Fruit fly (Drosophila melanogaster) whole organism, embryonic: ENCODE results near the gene Jhbp16.
A peak's percentile ranks its signal among the peaks of the same experiment; 100 is the strongest.

ENCODE experiments used
- B-H1 ChIP-seq: fragments of 200-800 bp; sonication (Bioruptor generic); IDR thresholded peaks from 3 replicates; pipeline ENCODE4 v1.3.6; 2022; ENCODE audit warnings: missing biosample characterization, missing genetic modification characterization
- BtbVII ChIP-seq: fragments of 200-800 bp; sonication (Bioruptor generic); optimal IDR thresholded peaks from 3 replicates; lab custom pipeline; 2017; ENCODE audit warnings: missing biosample characterization, mild to moderate bottlenecking, missing genetic modification characterization
- CG10543 ChIP-seq: fragments of 200-800 bp; sonication (Bioruptor generic); optimal IDR thresholded peaks from 3 replicates; lab custom pipeline; 2017; ENCODE audit warnings: missing biosample characterization, mild to moderate bottlenecking, missing genetic modification characterization, moderate library complexity
- CG11504 ChIP-seq: fragments of 200-800 bp; sonication (Bioruptor generic); optimal IDR thresholded peaks from 3 replicates; lab custom pipeline; 2019; ENCODE audit warnings: missing biosample characterization, mild to moderate bottlenecking, missing genetic modification characterization, moderate library complexity
- CG13424 ChIP-seq: fragments of 200-800 bp; sonication (Bioruptor generic); optimal IDR thresholded peaks from 2 replicates; lab custom pipeline; 2019; ENCODE audit warnings: missing biosample characterization, mild to moderate bottlenecking, missing genetic modification characterization, moderate library complexity
- CG14860 ChIP-seq: fragments of 200-800 bp; sonication (Bioruptor generic); IDR thresholded peaks from 3 replicates; pipeline ENCODE4 v1.3.6; 2022; ENCODE audit warnings: missing biosample characterization, missing genetic modification characterization; ENCODE audit not compliant: partially characterized antibody
- CG1529 ChIP-seq: fragments of 200-800 bp; sonication (Bioruptor generic); optimal IDR thresholded peaks from 3 replicates; lab custom pipeline; 2018; ENCODE audit warnings: missing biosample characterization, missing genetic modification characterization
- CG15479 ChIP-seq: fragments of 200-800 bp; sonication (Bioruptor generic); optimal IDR thresholded peaks from 3 replicates; lab custom pipeline; 2019; ENCODE audit warnings: missing biosample characterization, mild to moderate bottlenecking, missing genetic modification characterization, moderate library complexity
- CG15696 ChIP-seq: fragments of 200-800 bp; sonication (Bioruptor generic); optimal IDR thresholded peaks from 2 replicates; lab custom pipeline; 2019; ENCODE audit warnings: missing biosample characterization, mild to moderate bottlenecking, missing genetic modification characterization, moderate library complexity
- CG1602 ChIP-seq: fragments of 200-800 bp; sonication (Bioruptor generic); optimal IDR thresholded peaks from 3 replicates; lab custom pipeline; 2016; ENCODE audit warnings: missing biosample characterization, missing genetic modification characterization
- CG16813 ChIP-seq: fragments of 200-800 bp; sonication (Bioruptor generic); IDR thresholded peaks from 3 replicates; pipeline ENCODE4 v1.3.6; 2022; ENCODE audit warnings: missing biosample characterization, missing genetic modification characterization; ENCODE audit not compliant: partially characterized antibody
- CG3838 ChIP-seq: fragments of 200-800 bp; sonication (Bioruptor generic); optimal IDR thresholded peaks from 3 replicates; lab custom pipeline; 2016; ENCODE audit warnings: missing biosample characterization, missing genetic modification characterization
- CG4282 ChIP-seq: fragments of 200-800 bp; sonication (Bioruptor generic); optimal IDR thresholded peaks from 2 replicates; lab custom pipeline; 2016; ENCODE audit warnings: missing biosample characterization, missing genetic modification characterization
- CG6254 ChIP-seq: fragments of 200-800 bp; sonication (Bioruptor generic); optimal IDR thresholded peaks from 3 replicates; lab custom pipeline; 2017; ENCODE audit warnings: mild to moderate bottlenecking, missing biosample characterization, missing genetic modification reagents, missing genetic modification characterization
- CG6791 ChIP-seq: fragments of 200-800 bp; sonication (Bioruptor generic); IDR thresholded peaks from 3 replicates; pipeline ENCODE4 v1.3.6; 2022; ENCODE audit warnings: missing biosample characterization, missing genetic modification characterization; ENCODE audit not compliant: partially characterized antibody
- CG7839 ChIP-seq: fragments of 200-800 bp; sonication (Bioruptor generic); optimal IDR thresholded peaks from 3 replicates; lab custom pipeline; 2018; ENCODE audit warnings: missing biosample characterization, mild to moderate bottlenecking, missing genetic modification characterization, moderate library complexity
- CG7987 ChIP-seq: fragments of 200-800 bp; sonication (Bioruptor generic); optimal IDR thresholded peaks from 2 replicates; lab custom pipeline; 2018; ENCODE audit warnings: missing biosample characterization, mild to moderate bottlenecking, missing genetic modification characterization, moderate library complexity
- CG8089 ChIP-seq: fragments of 200-800 bp; sonication (Bioruptor generic); optimal IDR thresholded peaks from 3 replicates; lab custom pipeline; 2016; ENCODE audit warnings: missing biosample characterization, missing genetic modification characterization
- CG8290 ChIP-seq, 3 experiments: fragments of 200-800 bp; sonication (Bioruptor generic); optimal IDR thresholded peaks; 2 replicates each; lab custom pipeline; 2016 to 2019; ENCODE audit warnings: missing biosample characterization in 3 of 3, missing genetic modification characterization in 3 of 3, mild to moderate bottlenecking in 2 of 3, moderate library complexity in 1 of 3
- CG8359 ChIP-seq: fragments of 200-800 bp; sonication (Bioruptor generic); optimal IDR thresholded peaks from 2 replicates; lab custom pipeline; 2017; ENCODE audit warnings: missing biosample characterization, mild to moderate bottlenecking, missing genetic modification characterization, borderline replicate concordance
- CTCF ChIP-seq: fragments of 200-800 bp; sonication (Bioruptor generic); optimal IDR thresholded peaks from 2 replicates; lab custom pipeline; 2017; ENCODE audit warnings: missing biosample characterization, mild to moderate bottlenecking, missing genetic modification characterization, moderate library complexity
- CoRest ChIP-seq: fragments of 200-800 bp; sonication (Bioruptor generic); optimal IDR thresholded peaks from 3 replicates; lab custom pipeline; 2018; ENCODE audit warnings: missing biosample characterization, mild to moderate bottlenecking, missing genetic modification characterization, moderate library complexity
- Dll ChIP-seq: fragments of 200-800 bp; sonication (Bioruptor generic); IDR thresholded peaks from 4 replicates; pipeline ENCODE4 v1.3.6; 2022; ENCODE audit warnings: missing biosample characterization, missing genetic modification characterization; ENCODE audit not compliant: partially characterized antibody
- HLH4C ChIP-seq: fragments of 200-800 bp; sonication (Bioruptor generic); IDR thresholded peaks from 3 replicates; pipeline ENCODE4 v1.3.6; 2022; ENCODE audit warnings: missing biosample characterization, missing genetic modification characterization; ENCODE audit not compliant: partially characterized antibody
- HmgZ ChIP-seq: fragments of 200-800 bp; sonication (Bioruptor generic); optimal IDR thresholded peaks from 2 replicates; lab custom pipeline; 2018; ENCODE audit warnings: missing biosample characterization, mild to moderate bottlenecking, missing genetic modification characterization
- Kr ChIP-seq: fragments of 200-800 bp; sonication (Bioruptor generic); optimal IDR thresholded peaks from 2 replicates; lab custom pipeline; 2017; ENCODE audit warnings: missing biosample characterization, mild to moderate bottlenecking, missing genetic modification characterization
- Meics ChIP-seq: fragments of 200-800 bp; sonication (Bioruptor generic); optimal IDR thresholded peaks from 2 replicates; lab custom pipeline; 2017; ENCODE audit warnings: missing biosample characterization, mild to moderate bottlenecking, missing genetic modification characterization
- Opbp ChIP-seq: fragments of 200-800 bp; sonication (Bioruptor generic); IDR thresholded peaks from 3 replicates; pipeline ENCODE4 v1.3.6; 2022; ENCODE audit warnings: missing biosample characterization, missing genetic modification characterization; ENCODE audit not compliant: partially characterized antibody
- Sry-δ ChIP-seq: fragments of 200-800 bp; sonication (Bioruptor generic); optimal IDR thresholded peaks from 2 replicates; lab custom pipeline; 2016; ENCODE audit warnings: missing biosample characterization, missing genetic modification characterization
- Ssrp ChIP-seq: fragments of 200-800 bp; sonication (Bioruptor generic); optimal IDR thresholded peaks from 2 replicates; lab custom pipeline; 2018; ENCODE audit warnings: missing biosample characterization, mild to moderate bottlenecking, missing genetic modification characterization, moderate library complexity
- Tbp ChIP-seq: fragments of >200 bp; optimal IDR thresholded peaks from 2 replicates; lab custom pipeline; 2018; ENCODE audit warnings: missing biosample characterization, missing genetic modification characterization
- Xrp1 ChIP-seq: fragments of 200-800 bp; sonication (Bioruptor generic); IDR thresholded peaks from 2 replicates; pipeline ENCODE4 v1.3.6; 2022; ENCODE audit warnings: missing biosample characterization, missing genetic modification characterization
- amos ChIP-seq: fragments of 200-800 bp; sonication (Bioruptor generic); IDR thresholded peaks from 2 replicates; pipeline ENCODE4 v1.3.6; 2022; ENCODE audit warnings: missing biosample characterization, missing genetic modification characterization; ENCODE audit not compliant: partially characterized antibody
- crc ChIP-seq: fragments of 200-800 bp; sonication (Bioruptor generic); optimal IDR thresholded peaks from 2 replicates; lab custom pipeline; 2016; ENCODE audit warnings: missing biosample characterization, missing genetic modification characterization
- crol ChIP-seq: fragments of 200-800 bp; sonication (Bioruptor generic); IDR thresholded peaks from 2 replicates; pipeline ENCODE4 v1.3.6; 2022; ENCODE audit warnings: missing biosample characterization, missing genetic modification characterization
- dan ChIP-seq: fragments of 200-800 bp; sonication (Bioruptor generic); IDR thresholded peaks from 2 replicates; pipeline ENCODE4 v1.3.6; 2022; ENCODE audit warnings: missing biosample characterization, missing genetic modification characterization
- danr ChIP-seq: fragments of 200-800 bp; sonication (Bioruptor generic); IDR thresholded peaks from 2 replicates; pipeline ENCODE4 v1.3.6; 2022; ENCODE audit warnings: missing biosample characterization, missing genetic modification characterization
- dm ChIP-seq: fragments of 200-800 bp; sonication (Bioruptor generic); optimal IDR thresholded peaks from 3 replicates; lab custom pipeline; 2016; ENCODE audit warnings: missing biosample characterization, missing genetic modification characterization
- ewg ChIP-seq: fragments of 200-800 bp; sonication (Bioruptor generic); optimal IDR thresholded peaks from 3 replicates; lab custom pipeline; 2017; ENCODE audit warnings: mild to moderate bottlenecking, missing biosample characterization, missing genetic modification reagents, missing genetic modification characterization
- gsb-n ChIP-seq: fragments of 200-800 bp; sonication (Bioruptor generic); optimal IDR thresholded peaks from 3 replicates; lab custom pipeline; 2018; ENCODE audit warnings: missing biosample characterization, mild to moderate bottlenecking, missing genetic modification characterization
- hbn ChIP-seq: fragments of 200-800 bp; sonication (Bioruptor generic); IDR thresholded peaks from 2 replicates; pipeline ENCODE4 v1.3.6; 2022; ENCODE audit warnings: missing biosample characterization, missing genetic modification characterization; ENCODE audit not compliant: partially characterized antibody
- inv ChIP-seq: fragments of 200-800 bp; sonication (Bioruptor generic); IDR thresholded peaks from 2 replicates; pipeline ENCODE4 v1.3.6; 2022; ENCODE audit warnings: missing biosample characterization, missing genetic modification characterization; ENCODE audit not compliant: partially characterized antibody
- jigr1 ChIP-seq: fragments of 200-800 bp; sonication (Bioruptor generic); IDR thresholded peaks from 3 replicates; pipeline ENCODE4 v1.3.6; 2022; ENCODE audit warnings: missing biosample characterization, missing genetic modification characterization
- pum ChIP-seq: fragments of 200-800 bp; sonication (Bioruptor generic); optimal IDR thresholded peaks from 2 replicates; lab custom pipeline; 2016; ENCODE audit warnings: missing biosample characterization, missing genetic modification characterization
- sim ChIP-seq: fragments of 200-800 bp; sonication (Bioruptor generic); IDR thresholded peaks from 2 replicates; pipeline ENCODE4 v1.3.6; 2022; ENCODE audit warnings: missing biosample characterization, missing genetic modification characterization
- sisA ChIP-seq: fragments of 200-800 bp; sonication (Bioruptor generic); IDR thresholded peaks from 2 replicates; pipeline ENCODE4 v1.3.6; 2022; ENCODE audit warnings: missing biosample characterization, missing genetic modification characterization
- sna ChIP-seq: fragments of 200-800 bp; sonication (Bioruptor generic); IDR thresholded peaks from 2 replicates; pipeline ENCODE4 v1.3.6; 2022; ENCODE audit warnings: missing biosample characterization, missing genetic modification characterization; ENCODE audit not compliant: partially characterized antibody
- unc-4 ChIP-seq: fragments of 200-800 bp; sonication (Bioruptor generic); IDR thresholded peaks from 2 replicates; pipeline ENCODE4 v1.3.6; 2022; ENCODE audit warnings: missing biosample characterization, missing genetic modification characterization; ENCODE audit not compliant: partially characterized antibody
- vnd ChIP-seq: fragments of 200-800 bp; sonication (Bioruptor generic); IDR thresholded peaks from 3 replicates; pipeline ENCODE4 v1.3.6; 2022; ENCODE audit warnings: missing biosample characterization, missing genetic modification characterization; ENCODE audit not compliant: partially characterized antibody

The Jhbp16 gene

dm6 chr3R:21660659-21661126, 3.5 kb upstream of the Jhbp16 start, which contains the start of gene E2f1 (continued):
- no peak for TF ChIP-seq Xrp1 (GFP tag; lab: Robert Waterston, UW)
- no peak for TF ChIP-seq CG7839 (tag; lab: Kevin White, UChicago)
- no peak for TF ChIP-seq pum (GFP tag; lab: Kevin White, UChicago)
- TF ChIP-seq CG6254 (GFP tag; lab: Kevin White, UChicago): no peak
- TF ChIP-seq CG6791 (GFP tag; lab: Robert Waterston, UW): peak; percentile 79; the same call in 2 of the 3 replicates
- TF ChIP-seq CG14860 (GFP tag; lab: Robert Waterston, UW): peak; percentile 50; the same call in 1 of the 3 replicates
- peak; percentile 20 for TF ChIP-seq CoRest (tag; lab: Kevin White, UChicago)
- TF ChIP-seq sisA: no peak
- TF ChIP-seq CG13424: no peak
- peak; percentile 49 for TF ChIP-seq CG10543 (GFP tag; lab: Kevin White, UChicago)
- no peak for TF ChIP-seq crol
- peak; percentile 8 for TF ChIP-seq CG8290 (GFP tag; optimal IDR thresholded peaks at IDR 0.05; lab: Kevin White, UChicago)
- TF ChIP-seq CG8290 (tag; optimal IDR thresholded peaks at IDR 0.05; lab: Kevin White, UChicago): peak in 1 of 2 experiments; percentile 44
- no peak for TF ChIP-seq CG8089
- TF ChIP-seq gsb-n (tag; lab: Kevin White, UChicago): no peak
- no peak for TF ChIP-seq ewg (GFP tag; lab: Kevin White, UChicago)
- no peak for TF ChIP-seq dan (GFP tag; lab: Robert Waterston, UW)
- peak; percentile 68 for TF ChIP-seq inv (GFP tag; lab: Robert Waterston, UW)
- TF ChIP-seq sna (GFP tag; lab: Robert Waterston, UW): peak; percentile 72
- TF ChIP-seq vnd (GFP tag; lab: Robert Waterston, UW): peak; percentile 68; the same call in 2 of the 3 replicates
- no peak for TF ChIP-seq dm (GFP tag; lab: Kevin White, UChicago)
- TF ChIP-seq CG1529: peak; percentile 9
- peak; percentile 89 for TF ChIP-seq Opbp
- TF ChIP-seq unc-4 (GFP tag; lab: Robert Waterston, UW): peak; percentile 80
- peak; percentile 54 for TF ChIP-seq HmgZ (tag; lab: Kevin White, UChicago)
- TF ChIP-seq Meics: peak; percentile 6
- no peak for TF ChIP-seq Kr
- TF ChIP-seq HLH4C (GFP tag; lab: Robert Waterston, UW): peak; percentile 70
- TF ChIP-seq Dll (GFP tag; lab: Robert Waterston, UW): peak; percentile 75
- TF ChIP-seq danr (GFP tag; lab: Robert Waterston, UW): no peak
- no peak for TF ChIP-seq Ssrp (tag; lab: Kevin White, UChicago)
- TF ChIP-seq Sry-δ (GFP tag; lab: Kevin White, UChicago): peak; percentile 68
- TF ChIP-seq amos (GFP tag; lab: Robert Waterston, UW): peak; percentile 87
- no peak for TF ChIP-seq Tbp (GFP tag; lab: Kevin White, UChicago)
- peak; percentile 7 for TF ChIP-seq CG7987
- TF ChIP-seq CG4282: no peak
- TF ChIP-seq CG15696 (tag; lab: Kevin White, UChicago): no peak
- TF ChIP-seq BtbVII (GFP tag; lab: Kevin White, UChicago): no peak
- TF ChIP-seq crc (GFP tag; lab: Kevin White, UChicago): no peak
- no peak for TF ChIP-seq CG1602 (GFP tag; lab: Kevin White, UChicago)
- peak; percentile 75; the same call in 1 of the 2 replicates for TF ChIP-seq hbn (GFP tag; lab: Robert Waterston, UW)
- TF ChIP-seq sim: no peak
- no peak for TF ChIP-seq CG15479 (GFP tag; lab: Kevin White, UChicago)
- no peak for TF ChIP-seq B-H1 (GFP tag; lab: Robert Waterston, UW)
- peak; percentile 19 for TF ChIP-seq CG3838 (GFP tag; lab: Kevin White, UChicago)
- TF ChIP-seq CG16813 (GFP tag; lab: Robert Waterston, UW): peak; percentile 62
- peak; percentile 32 for TF ChIP-seq CTCF (GFP tag; lab: Kevin White, UChicago)
- TF ChIP-seq CG8359 (GFP tag; lab: Kevin White, UChicago): no peak
- TF ChIP-seq CG11504 (tag; lab: Kevin White, UChicago): peak; percentile 16
- no peak for TF ChIP-seq jigr1 (GFP tag; lab: Robert Waterston, UW)
